Worm (Caenorhabditis elegans) whole organism, L3 larva: ENCODE measurements around the gene frpr-18.

ENCODE experiments used
- R02D3.7 ChIP-seq: fragments of 150-350 bp; optimal IDR thresholded peaks from 2 replicates; lab custom pipeline; 2014; ENCODE audit warnings: missing biosample characterization, missing genetic modification characterization
- aly-2 ChIP-seq: fragments of 150-350 bp; optimal IDR thresholded peaks from 2 replicates; lab custom pipeline; 2014; ENCODE audit warnings: missing biosample characterization, missing genetic modification characterization
- ama-1 ChIP-seq: fragments of 150-350 bp; optimal IDR thresholded peaks from 2 replicates; lab custom pipeline; 2018
- ceh-16 ChIP-seq: sonication (generic microtip); optimal IDR thresholded peaks from 2 replicates; lab custom pipeline; 2017; ENCODE audit warnings: missing biosample characterization, missing genetic modification characterization
- ceh-28 ChIP-seq: fragments of 150-350 bp; optimal IDR thresholded peaks from 2 replicates; lab custom pipeline; 2014; ENCODE audit warnings: missing biosample characterization, missing genetic modification reagents, missing genetic modification characterization
- ceh-9 ChIP-seq: sonication (generic microtip); optimal IDR thresholded peaks from 2 replicates; lab custom pipeline; 2018; ENCODE audit warnings: missing biosample characterization, missing genetic modification characterization
- daf-12 ChIP-seq: fragments of 150-350 bp; optimal IDR thresholded peaks from 2 replicates; lab custom pipeline; 2014; ENCODE audit warnings: missing biosample characterization, missing genetic modification reagents, missing genetic modification characterization
- egl-27 ChIP-seq: sonication (generic microtip); optimal IDR thresholded peaks from 4 replicates; lab custom pipeline; 2017; ENCODE audit warnings: missing biosample characterization, missing genetic modification reagents, missing genetic modification characterization
- egl-5 ChIP-seq: fragments of 150-350 bp; optimal IDR thresholded peaks from 2 replicates; lab custom pipeline; 2017; ENCODE audit warnings: missing biosample characterization, missing genetic modification reagents, missing genetic modification characterization, inconsistent platforms
- elt-1 ChIP-seq: fragments of 150-350 bp; optimal IDR thresholded peaks from 2 replicates; lab custom pipeline; 2014; ENCODE audit warnings: missing biosample characterization, missing genetic modification characterization
- elt-3 ChIP-seq, 3 experiments: fragments of 150-350 bp in 1 of 3; sonication (generic microtip) in 2 of 3; optimal IDR thresholded peaks; 2 replicates in 2 of 3; 4 replicates in 1 of 3; lab custom pipeline; 2014 to 2017; ENCODE audit warnings: missing biosample characterization in 3 of 3, missing genetic modification characterization in 3 of 3
- fkh-10 ChIP-seq: sonication (generic microtip); optimal IDR thresholded peaks from 2 replicates; lab custom pipeline; 2017; ENCODE audit warnings: missing biosample characterization, missing genetic modification reagents, missing genetic modification characterization
- fkh-2 ChIP-seq: fragments of 150-350 bp; optimal IDR thresholded peaks from 2 replicates; lab custom pipeline; 2014; ENCODE audit warnings: missing biosample characterization, missing genetic modification reagents, missing genetic modification characterization
- fos-1 ChIP-seq: fragments of 150-350 bp; optimal IDR thresholded peaks from 2 replicates; lab custom pipeline; 2014; ENCODE audit warnings: missing biosample characterization, missing genetic modification characterization
- hmg-11 ChIP-seq: sonication (generic microtip); optimal IDR thresholded peaks from 2 replicates; lab custom pipeline; 2016; ENCODE audit warnings: missing genetic modification characterization, missing compliant biosample characterization
- lin-15B ChIP-seq: fragments of 150-350 bp; optimal IDR thresholded peaks from 2 replicates; lab custom pipeline; 2014; ENCODE audit warnings: missing biosample characterization, missing genetic modification characterization
- lin-39 ChIP-seq: fragments of 150-350 bp; optimal IDR thresholded peaks from 2 replicates; lab custom pipeline; 2018; ENCODE audit warnings: missing biosample characterization, missing genetic modification reagents, missing genetic modification characterization
- mdl-1 ChIP-seq: fragments of 150-350 bp; optimal IDR thresholded peaks from 2 replicates; lab custom pipeline; 2014; ENCODE audit warnings: missing biosample characterization, missing genetic modification characterization
- nfya-1 ChIP-seq: sonication (generic microtip); optimal IDR thresholded peaks from 2 replicates; lab custom pipeline; 2017; ENCODE audit warnings: missing genetic modification characterization, mild to moderate bottlenecking, missing compliant biosample characterization, antibody characterized with exemption, moderate library complexity; ENCODE audit not compliant: insufficient read depth
- nhr-11 ChIP-seq: fragments of 150-350 bp; optimal IDR thresholded peaks from 2 replicates; lab custom pipeline; 2014; ENCODE audit warnings: missing biosample characterization, missing genetic modification characterization
- nhr-12 ChIP-seq: fragments of 150-350 bp; optimal IDR thresholded peaks from 2 replicates; lab custom pipeline; 2014; ENCODE audit warnings: missing biosample characterization, missing genetic modification characterization
- nhr-237 ChIP-seq: fragments of 150-350 bp; optimal IDR thresholded peaks from 2 replicates; lab custom pipeline; 2014; ENCODE audit warnings: missing biosample characterization, missing genetic modification characterization
- nhr-25 ChIP-seq: sonication (generic microtip); optimal IDR thresholded peaks from 2 replicates; lab custom pipeline; 2017; ENCODE audit warnings: missing biosample characterization, missing genetic modification characterization
- nhr-28 ChIP-seq: fragments of 150-350 bp; optimal IDR thresholded peaks from 2 replicates; lab custom pipeline; 2014; ENCODE audit warnings: missing biosample characterization, missing genetic modification characterization
- nhr-76 ChIP-seq: fragments of 150-350 bp; sonication (generic microtip); optimal IDR thresholded peaks from 5 replicates; lab custom pipeline; 2014; ENCODE audit warnings: missing biosample characterization, missing genetic modification characterization
- pha-4 ChIP-seq: fragments of 150-350 bp; optimal IDR thresholded peaks from 2 replicates; lab custom pipeline; 2014; ENCODE audit warnings: missing biosample characterization, missing genetic modification reagents, missing genetic modification characterization
- sea-2 ChIP-seq: fragments of 150-350 bp; sonication (generic microtip); optimal IDR thresholded peaks from 4 replicates; lab custom pipeline; 2014; ENCODE audit warnings: missing biosample characterization, missing genetic modification reagents, missing genetic modification characterization
- tbx-2 ChIP-seq: sonication (generic microtip); optimal IDR thresholded peaks from 2 replicates; lab custom pipeline; 2016; ENCODE audit warnings: mild to moderate bottlenecking, missing genetic modification characterization, missing compliant biosample characterization
- unc-62 ChIP-seq: fragments of 150-350 bp; sonication (generic microtip); optimal IDR thresholded peaks from 4 replicates; lab custom pipeline; 2014; ENCODE audit warnings: missing biosample characterization, missing genetic modification reagents, missing genetic modification characterization
- ztf-11 ChIP-seq: fragments of 150-350 bp; optimal IDR thresholded peaks from 2 replicates; lab custom pipeline; 2014; ENCODE audit warnings: missing biosample characterization, missing genetic modification characterization
- ztf-4 ChIP-seq: fragments of 150-350 bp; optimal IDR thresholded peaks from 2 replicates; lab custom pipeline; 2014; ENCODE audit warnings: missing biosample characterization, missing genetic modification characterization

frpr-18 gene

DNA sequence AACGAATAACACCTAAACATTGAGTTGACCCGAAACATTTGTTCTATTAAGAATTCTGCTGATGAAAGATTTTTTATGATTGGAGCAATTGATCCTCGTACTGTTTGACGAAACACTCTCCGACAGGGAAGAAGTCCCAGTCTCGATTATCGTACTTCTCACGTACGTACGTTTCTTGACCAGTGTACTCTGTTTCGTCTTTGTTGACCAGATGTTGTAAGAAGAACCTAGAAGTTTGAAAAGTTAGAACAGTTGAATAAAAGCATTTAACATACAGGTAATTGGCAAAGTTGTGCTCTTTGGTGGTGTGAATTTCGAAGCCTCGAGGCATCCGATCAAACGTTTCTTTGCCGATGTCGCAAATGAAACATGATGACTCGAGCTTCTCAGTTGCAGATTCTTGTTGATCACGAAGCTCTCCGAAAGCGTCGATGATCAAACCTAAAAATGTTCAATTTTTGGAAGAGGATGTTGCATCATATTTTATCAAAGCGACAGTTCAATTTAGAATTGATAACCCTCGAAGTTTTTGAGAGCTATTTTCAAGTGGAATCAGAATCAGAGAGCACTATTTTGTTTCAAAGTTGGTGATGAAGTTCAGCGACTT is 31.9 kb downstream of the frpr-18 start:
- no peak for TF ChIP-seq nhr-76 (tag; lab: Kevin White, UChicago)
- TF ChIP-seq, all 47 proteins: peak for 0

DNA sequence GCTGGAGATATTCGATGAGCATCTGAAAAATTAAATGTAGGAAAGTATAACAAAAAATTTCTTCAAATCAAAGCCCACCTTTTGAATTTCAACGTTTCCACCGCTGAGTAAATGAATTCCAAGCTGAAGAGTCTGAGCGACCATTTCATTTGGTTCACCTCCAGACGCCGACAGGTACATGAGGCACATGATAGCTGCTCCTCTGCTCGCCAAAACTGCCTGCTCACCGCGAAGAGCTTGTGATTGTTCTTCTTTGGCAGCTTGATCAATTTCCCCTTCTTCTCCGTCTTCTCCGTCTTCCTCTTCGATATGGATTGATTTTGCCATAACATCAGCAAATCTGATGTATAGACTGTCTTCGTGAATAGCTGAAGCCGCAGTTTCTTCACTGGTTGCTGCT is 36.3 kb downstream of the frpr-18 start:
- TF ChIP-seq nfya-1 (no peak), ztf-4 (no peak), pha-4 (tag; lab: Kevin White, UChicago) (no peak), elt-1 (tag; lab: Kevin White, UChicago) (no peak), nhr-25 (tag; lab: Kevin White, UChicago) (no peak), ceh-16 (tag; lab: Kevin White, UChicago) (no peak), aly-2 (tag; lab: Kevin White, UChicago) (no peak), ama-1 (no peak), ztf-11 (no peak), ceh-28 (tag; lab: Kevin White, UChicago) (no peak), lin-15B (tag; lab: Kevin White, UChicago) (no peak), sea-2 (no peak), hmg-11 (no peak), egl-27 (tag; lab: Kevin White, UChicago) (no peak), mdl-1 (tag; lab: Kevin White, UChicago) (no peak), lin-39 (tag; lab: Kevin White, UChicago) (no peak), elt-3 (tag; optimal IDR thresholded peaks at IDR 0.05; lab: Kevin White, UChicago) (no peak), fkh-2 (tag; lab: Kevin White, UChicago) (no peak), nhr-12 (tag; lab: Kevin White, UChicago) (no peak), nhr-237 (tag; lab: Kevin White, UChicago) (no peak)

DNA sequence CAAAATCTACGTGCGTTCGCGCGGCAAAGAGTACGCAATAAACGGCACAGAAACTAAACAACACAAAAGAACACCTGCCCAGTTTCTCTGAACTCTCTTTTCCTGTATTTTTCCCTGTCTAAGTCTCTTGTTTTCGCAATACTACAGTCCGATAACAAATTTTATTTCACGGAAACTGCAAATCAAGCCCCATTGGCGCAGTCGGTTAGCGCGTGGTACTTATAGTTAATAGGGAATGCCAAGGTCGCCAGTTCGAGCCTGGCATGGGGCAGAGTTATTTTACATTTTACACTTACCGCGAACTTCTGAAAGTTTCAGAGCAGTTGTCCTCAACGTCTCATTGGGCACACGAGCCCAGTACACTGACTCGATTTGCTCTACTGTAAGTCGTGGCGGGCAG is 47.2 kb downstream of the frpr-18 start:
- TF ChIP-seq sea-2 = no peak
- no peak for TF ChIP-seq egl-5
- no peak for TF ChIP-seq nhr-11 (tag; lab: Kevin White, UChicago)
- TF ChIP-seq nhr-12 (tag; lab: Kevin White, UChicago) = no peak
- no peak for TF ChIP-seq ceh-9
- TF ChIP-seq lin-39 (tag; lab: Kevin White, UChicago) = no peak
- TF ChIP-seq R02D3.7 (tag; lab: Kevin White, UChicago) = no peak
- TF ChIP-seq tbx-2 (tag; lab: Kevin White, UChicago) = no peak
- no peak for TF ChIP-seq nhr-76 (tag; lab: Kevin White, UChicago)
- no peak for TF ChIP-seq daf-12 (tag; lab: Kevin White, UChicago)
- TF ChIP-seq unc-62 (GFP tag; lab: Kevin White, UChicago) = no peak
- no peak for TF ChIP-seq egl-27 (tag; lab: Kevin White, UChicago)
- no peak for TF ChIP-seq fos-1 (tag; lab: Kevin White, UChicago)
- no peak for TF ChIP-seq nhr-25 (tag; lab: Kevin White, UChicago)

DNA sequence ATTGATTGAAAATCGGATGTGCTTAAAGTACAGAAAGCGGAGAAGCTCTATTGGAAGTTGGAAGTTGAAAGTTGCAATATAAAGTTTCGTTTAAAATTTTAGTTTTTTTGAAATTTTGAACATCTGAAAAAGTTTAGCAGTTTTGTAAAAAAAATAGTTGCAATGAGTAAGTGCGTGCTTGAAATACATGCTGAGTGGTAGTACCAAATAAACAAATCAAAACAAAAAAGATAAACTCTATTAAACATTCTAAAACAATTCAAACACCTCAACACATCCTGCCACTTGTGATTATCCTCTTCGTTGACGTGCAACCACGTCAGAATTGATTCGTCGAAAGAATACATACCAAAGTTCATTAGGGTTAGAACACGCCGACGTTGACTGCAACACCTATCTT is 49.1 kb downstream of the frpr-18 start:
- TF ChIP-seq fos-1 (tag; lab: Kevin White, UChicago) (no peak), pha-4 (tag; lab: Kevin White, UChicago) (no peak), nhr-28 (tag; lab: Kevin White, UChicago) (no peak), nfya-1 (no peak), ztf-11 (no peak), egl-5 (no peak), fkh-10 (no peak), fkh-2 (tag; lab: Kevin White, UChicago) (no peak)
